Worm (Caenorhabditis elegans): ENCODE measurements around the gene bath-10.

Gene bath-10

DNA sequence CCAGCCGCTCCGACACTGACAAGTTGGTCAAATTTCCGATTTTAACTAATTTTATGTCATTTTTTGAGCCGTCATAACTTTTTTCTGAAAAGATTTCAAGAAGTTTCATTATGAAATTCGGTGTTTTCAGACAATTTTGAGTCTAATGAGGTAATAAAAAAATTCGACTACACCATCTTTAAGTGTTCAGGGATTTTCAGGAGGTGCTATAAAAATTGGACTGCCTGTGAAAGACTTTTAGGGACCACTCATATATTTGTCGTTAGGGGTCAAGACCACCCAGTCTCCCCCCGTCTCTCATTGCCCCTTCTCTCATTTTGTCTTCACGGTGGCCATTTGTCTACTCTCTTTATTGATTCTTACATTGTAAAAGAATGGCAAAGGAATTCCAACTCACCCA is at the start of gene bath-10:
TSS of gene bath-10 (plus strand) at position 301 of the 400 bp plus-strand sequence.
- TF ChIP-seq him-1 (tag; optimal IDR thresholded peaks at IDR 0.05) (no peak), dao-5 (tag; optimal IDR thresholded peaks at IDR 0.05) (no peak), W03F9.2 (tag; optimal IDR thresholded peaks at IDR 0.05) (no peak)

DNA sequence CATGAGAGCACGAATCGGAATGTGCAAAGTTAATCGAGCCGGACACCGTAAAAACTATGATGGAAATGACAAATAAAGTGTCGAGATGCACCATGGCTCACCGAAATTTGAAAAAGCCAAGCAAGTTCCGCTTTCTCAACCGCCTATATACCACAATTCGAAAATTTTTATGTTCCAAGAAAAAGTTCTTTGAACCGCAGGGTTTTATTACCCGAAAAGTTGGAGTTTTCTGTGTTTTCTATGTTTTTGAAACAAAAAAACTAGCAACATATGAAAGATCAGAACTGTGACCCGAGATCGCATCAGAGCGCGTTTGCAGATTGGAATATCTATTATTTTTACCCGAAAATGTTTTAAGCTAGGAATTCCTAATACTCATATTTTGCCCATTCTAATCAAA is 47.8 kb upstream of the bath-10 start, which contains the start of gene Y46D2A.3:
TSS of gene Y46D2A.3 (minus strand) at position 101 of the 400 bp plus-strand sequence.
- TF ChIP-seq W03F9.2 (tag; optimal IDR thresholded peaks at IDR 0.05) (no peak), him-1 (tag; optimal IDR thresholded peaks at IDR 0.05) (no peak), dao-5 (tag; optimal IDR thresholded peaks at IDR 0.05) (no peak)

DNA sequence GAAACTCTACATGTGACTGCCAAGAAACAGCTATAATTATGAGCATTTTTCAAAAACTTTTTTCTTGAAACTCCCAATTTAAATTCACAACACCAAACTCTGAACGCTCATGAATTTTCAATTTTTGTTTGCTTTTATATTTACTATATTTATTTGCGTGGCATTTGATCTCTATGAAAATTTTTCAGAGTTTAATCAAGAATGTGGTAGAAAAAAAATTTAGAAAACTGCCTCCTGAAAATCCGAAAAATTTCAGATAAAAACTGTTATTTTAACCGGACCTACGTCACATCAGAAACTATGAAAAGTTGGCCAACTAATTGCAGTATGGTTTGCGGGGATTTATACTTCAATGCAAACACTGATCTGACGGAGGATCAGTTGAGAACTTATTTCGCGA is 42.8 kb upstream of the bath-10 start, which contains the start of gene irld-27:
TSS of gene irld-27 (plus strand) at position 301 of the 400 bp plus-strand sequence.
- no peak for TF ChIP-seq dao-5 (tag; optimal IDR thresholded peaks at IDR 0.05)
- TF ChIP-seq W03F9.2 (tag; optimal IDR thresholded peaks at IDR 0.05) = no peak
- TF ChIP-seq him-1 (tag; optimal IDR thresholded peaks at IDR 0.05) = no peak

DNA sequence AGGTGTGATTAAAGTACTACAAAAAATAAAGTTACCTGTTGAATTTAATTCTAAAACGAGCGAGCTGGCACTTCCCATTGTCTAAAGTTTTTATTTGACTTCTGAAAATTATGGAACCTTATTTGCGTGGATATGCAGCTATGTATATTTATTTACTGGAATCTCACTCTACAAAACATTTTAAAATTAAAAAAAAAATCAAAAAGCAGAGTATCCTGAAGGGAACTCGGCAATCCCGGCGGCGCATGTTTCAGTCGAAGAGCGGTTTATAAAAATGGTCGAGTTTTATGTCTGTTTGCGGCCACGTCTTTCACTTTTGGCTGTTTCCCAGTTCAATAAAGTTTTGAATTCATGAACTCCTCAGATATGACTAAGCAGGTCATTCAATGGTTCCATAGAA is 37.8 kb upstream of the bath-10 start, which contains the start of gene F14D2.19:
TSS of gene F14D2.19 (minus strand) at position 101 of the 400 bp plus-strand sequence.
- no peak for TF ChIP-seq dao-5 (tag; optimal IDR thresholded peaks at IDR 0.05)
- no peak for TF ChIP-seq him-1 (tag; optimal IDR thresholded peaks at IDR 0.05)
- no peak for TF ChIP-seq W03F9.2 (tag; optimal IDR thresholded peaks at IDR 0.05)

DNA sequence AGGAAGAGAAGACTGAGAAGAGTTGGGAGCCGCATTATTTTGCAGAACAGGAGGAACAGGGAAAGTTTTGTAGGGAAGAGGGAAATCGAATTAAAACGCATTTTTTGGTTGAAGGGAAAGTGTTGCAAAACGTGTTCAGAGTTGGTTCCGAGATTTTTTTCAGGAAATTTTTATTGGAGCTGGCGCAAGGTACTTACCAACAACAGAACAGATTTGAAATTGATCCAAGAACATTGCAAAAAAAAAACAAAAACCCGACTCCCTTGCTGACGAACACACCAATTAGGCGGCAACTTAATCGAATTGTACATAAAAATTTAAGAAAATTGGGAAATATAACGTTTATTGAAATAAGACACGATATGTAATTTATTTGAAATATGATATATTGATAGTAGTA is 36.3 kb upstream of the bath-10 start, which contains the start of gene F14D2.7:
TSS of gene F14D2.7 (minus strand) at position 101 of the 400 bp plus-strand sequence.
- TF ChIP-seq dao-5 (tag; optimal IDR thresholded peaks at IDR 0.05) = no peak
- TF ChIP-seq W03F9.2 (tag; optimal IDR thresholded peaks at IDR 0.05) = no peak
- no peak for TF ChIP-seq him-1 (tag; optimal IDR thresholded peaks at IDR 0.05)

DNA sequence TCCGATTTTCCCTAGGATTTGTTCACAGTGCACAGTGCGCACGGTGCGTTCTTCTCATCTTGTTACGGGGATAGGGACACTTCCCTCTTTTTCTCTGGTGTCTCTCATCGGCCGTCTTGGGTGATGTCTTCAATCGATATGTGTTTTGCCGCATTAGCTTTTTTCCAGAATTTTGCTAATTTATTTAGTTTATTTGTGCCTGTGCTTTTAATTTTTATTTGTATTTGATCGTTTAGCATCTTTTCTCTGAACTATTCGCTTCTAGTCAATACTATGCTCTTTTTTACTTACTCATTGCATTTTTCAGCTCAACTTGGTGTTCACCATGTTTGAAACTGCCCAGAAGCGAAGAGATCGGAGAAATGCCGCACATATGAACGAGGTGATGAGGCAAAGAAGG is 34.6 kb upstream of the bath-10 start, which contains the start of gene F14D2.5:
TSS of gene F14D2.5 (plus strand) at position 301 of the 400 bp plus-strand sequence.
- TF ChIP-seq dao-5 (tag; optimal IDR thresholded peaks at IDR 0.05) (no peak), him-1 (tag; optimal IDR thresholded peaks at IDR 0.05) (no peak), W03F9.2 (tag; optimal IDR thresholded peaks at IDR 0.05) (no peak)

DNA sequence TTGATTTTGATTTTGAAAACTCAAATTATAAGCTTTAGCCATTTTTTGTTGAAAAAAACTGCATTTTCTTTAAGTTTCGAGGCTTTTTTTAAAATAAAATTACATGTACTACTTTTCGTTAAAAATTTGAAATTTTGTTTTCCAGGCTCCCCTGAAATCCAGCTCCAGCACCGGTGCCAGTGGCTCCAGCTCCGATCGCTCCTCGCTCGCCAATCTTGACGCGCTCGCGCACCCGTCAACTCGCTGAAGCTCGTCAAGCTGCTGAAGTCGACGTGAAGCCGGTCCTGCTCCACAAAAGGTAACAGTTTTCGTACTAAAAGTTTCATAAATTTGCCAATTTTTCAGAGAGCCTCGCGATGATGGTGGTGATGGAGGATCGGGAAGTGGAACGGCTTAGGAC is 34.1 kb upstream of the bath-10 start:
- TF ChIP-seq dao-5 (tag; optimal IDR thresholded peaks at IDR 0.05) (no peak), him-1 (tag; optimal IDR thresholded peaks at IDR 0.05) (no peak), W03F9.2 (tag; optimal IDR thresholded peaks at IDR 0.05) (no peak)

DNA sequence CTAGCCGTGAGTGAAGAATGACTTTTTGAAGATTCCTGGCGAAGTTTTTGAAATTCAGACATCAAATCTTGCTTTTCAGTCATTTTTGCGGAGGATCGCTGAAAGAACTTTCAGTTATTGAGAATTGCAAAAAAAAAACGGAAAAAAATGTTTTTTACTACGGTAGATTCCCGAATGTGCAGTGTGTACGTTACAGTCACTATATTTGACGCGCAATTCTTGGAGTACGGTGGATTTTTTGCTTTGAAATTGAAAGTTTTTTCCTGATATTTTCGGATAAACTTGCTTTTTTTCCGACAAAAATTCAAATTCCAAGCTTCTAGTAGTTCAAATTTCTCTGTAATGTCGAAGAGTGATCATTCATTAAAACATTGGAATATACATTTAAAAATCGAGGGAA is 32.9 kb upstream of the bath-10 start, which contains the start of gene F14D2.11:
TSS of gene F14D2.11 (minus strand) at position 101 of the 400 bp plus-strand sequence.
- TF ChIP-seq W03F9.2 (tag; optimal IDR thresholded peaks at IDR 0.05) (no peak), him-1 (tag; optimal IDR thresholded peaks at IDR 0.05) (no peak)

DNA sequence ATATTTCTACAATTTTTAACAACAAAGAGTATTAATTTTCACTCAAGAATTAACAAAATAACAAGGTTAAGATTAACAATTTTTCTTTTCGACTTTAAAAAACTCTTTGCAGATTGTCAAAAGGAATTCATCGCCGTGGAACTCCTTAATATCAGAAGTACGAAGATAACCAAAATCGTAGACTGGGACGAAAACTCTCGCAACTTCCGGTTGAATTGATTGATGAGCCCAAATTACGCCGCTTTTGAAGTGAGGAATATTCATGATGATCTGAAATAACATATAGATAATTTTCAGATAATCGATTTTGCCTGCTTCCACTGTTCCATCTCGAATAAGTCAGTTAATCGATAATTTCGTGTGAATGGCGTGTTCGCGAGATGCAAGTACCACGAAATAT is 31.2 kb upstream of the bath-10 start, which contains the start of gene F14D2.15:
TSS of gene F14D2.15 (minus strand) at position 101 of the 400 bp plus-strand sequence.
- no peak for TF ChIP-seq dao-5 (tag; optimal IDR thresholded peaks at IDR 0.05)

DNA sequence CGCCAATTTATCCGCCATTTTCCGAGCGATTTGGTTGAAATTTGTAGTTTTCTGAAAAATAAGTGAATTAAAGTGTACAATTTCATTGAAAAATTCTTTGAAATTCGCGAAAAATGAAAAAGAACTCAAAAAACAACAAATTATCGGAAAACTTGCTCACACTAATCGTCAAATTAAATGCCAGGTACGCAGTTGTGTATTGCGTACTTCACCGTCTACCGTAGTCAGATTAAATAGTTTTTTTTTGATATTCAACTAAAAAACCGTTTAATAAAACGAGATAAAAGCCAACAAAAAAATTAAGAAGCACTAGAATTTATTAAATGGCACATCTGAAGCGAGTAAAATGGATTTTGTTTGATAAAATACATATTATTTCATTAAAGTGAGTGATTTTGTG is 30.0 kb upstream of the bath-10 start, which contains the start of gene bath-28:
TSS of gene bath-28 (minus strand) at position 51 of the 400 bp plus-strand sequence.
- no peak for TF ChIP-seq W03F9.2 (tag; optimal IDR thresholded peaks at IDR 0.05)
- no peak for TF ChIP-seq him-1 (tag; optimal IDR thresholded peaks at IDR 0.05)
- no peak for TF ChIP-seq dao-5 (tag; optimal IDR thresholded peaks at IDR 0.05)

DNA sequence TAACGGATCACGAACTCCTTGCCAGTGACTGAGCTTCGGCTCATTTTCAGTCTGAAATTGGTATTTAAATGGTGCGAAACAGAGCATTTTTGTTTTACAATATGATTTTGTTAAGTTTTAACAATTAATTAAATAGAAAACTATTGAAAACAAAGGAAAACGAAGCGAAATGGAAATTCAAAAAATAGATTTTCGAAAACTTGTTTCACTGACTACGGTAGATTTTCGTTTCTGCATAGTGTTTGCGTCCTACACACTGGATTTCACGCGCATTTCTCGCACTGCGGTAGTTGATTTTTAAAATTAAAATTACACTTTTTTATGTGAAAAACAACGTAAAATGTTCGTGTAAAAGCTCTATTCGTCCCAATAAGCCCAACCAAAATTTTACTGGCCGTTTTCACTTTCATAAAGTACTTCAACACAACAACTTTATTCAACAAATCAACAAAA is 28.5 kb upstream of the bath-10 start, which contains the start of gene bath-30:
TSS of gene bath-30 (minus strand) at position 51 of the 453 bp plus-strand sequence.
- TF ChIP-seq W03F9.2 (tag; optimal IDR thresholded peaks at IDR 0.05) (no peak), him-1 (tag; optimal IDR thresholded peaks at IDR 0.05) (no peak), dao-5 (tag; optimal IDR thresholded peaks at IDR 0.05) (no peak)

DNA sequence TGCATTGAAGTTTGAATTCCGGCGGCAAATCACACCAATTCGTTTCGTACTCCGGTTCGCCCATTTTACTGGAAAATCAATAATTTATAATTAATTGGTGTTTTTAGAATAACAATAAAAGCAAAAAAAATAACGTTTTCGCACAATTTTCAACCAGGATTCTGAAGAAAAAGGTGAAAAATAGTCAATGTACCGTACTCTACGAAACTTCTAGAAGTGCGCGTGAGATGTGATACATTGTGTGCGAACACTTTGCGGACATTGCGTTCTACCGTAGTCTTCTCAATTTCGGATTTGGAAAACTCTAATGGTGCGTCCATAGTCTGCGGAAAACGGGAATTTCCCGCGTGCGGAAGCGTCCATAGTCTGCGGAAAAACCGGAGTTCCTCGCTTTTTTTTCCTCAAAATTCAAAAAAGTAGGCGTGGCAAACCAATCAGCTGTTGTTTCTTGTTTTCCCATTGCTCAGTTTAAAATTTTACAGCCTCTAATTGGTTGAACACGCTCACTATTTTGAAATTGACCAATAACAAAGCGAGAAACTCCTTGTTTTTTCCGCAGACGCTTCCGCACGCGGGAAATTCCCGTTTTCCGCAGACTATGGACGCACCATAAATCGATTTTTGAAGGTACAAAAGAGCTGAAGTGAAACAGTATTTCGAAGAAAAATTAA is 26.8 kb upstream of the bath-10 start, which contains the start of the genes F14D2.14 and bath-29:
TSS of gene F14D2.14 (minus strand) at position 51 of the 671 bp plus-strand sequence.
TSS of gene bath-29 (plus strand) at position 621 of the 671 bp plus-strand sequence.
- TF ChIP-seq dao-5 (tag; optimal IDR thresholded peaks at IDR 0.05) = no peak
- TF ChIP-seq W03F9.2 (tag; optimal IDR thresholded peaks at IDR 0.05) = no peak
- no peak for TF ChIP-seq him-1 (tag; optimal IDR thresholded peaks at IDR 0.05)

DNA sequence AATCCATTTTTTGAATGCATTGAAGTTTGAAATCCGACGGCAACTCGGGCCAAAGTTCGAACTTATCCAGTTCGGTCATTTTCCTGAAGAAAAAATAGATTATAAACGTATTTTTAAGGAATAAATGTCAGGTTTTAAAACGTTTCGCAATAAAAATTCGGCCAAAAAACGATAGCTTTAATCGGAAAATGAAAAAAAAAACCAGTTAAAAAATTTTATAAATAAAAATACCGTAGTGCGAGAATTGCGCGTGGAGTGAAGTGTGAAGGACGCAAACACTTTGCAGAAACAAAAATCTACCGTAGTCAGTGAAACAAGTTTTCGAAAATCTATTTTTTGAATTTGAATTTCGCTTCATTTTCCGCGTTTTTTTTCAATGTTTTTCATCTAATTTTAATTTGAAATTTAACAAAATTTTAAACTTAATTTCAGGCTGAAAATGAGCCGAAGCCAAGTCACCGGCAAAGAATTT is 25.0 kb upstream of the bath-10 start, which contains the start of gene F14D2.8:
TSS of gene F14D2.8 (minus strand) at position 51 of the 472 bp plus-strand sequence.
- TF ChIP-seq him-1 (tag; optimal IDR thresholded peaks at IDR 0.05) (no peak), dao-5 (tag; optimal IDR thresholded peaks at IDR 0.05) (no peak), W03F9.2 (tag; optimal IDR thresholded peaks at IDR 0.05) (no peak)

DNA sequence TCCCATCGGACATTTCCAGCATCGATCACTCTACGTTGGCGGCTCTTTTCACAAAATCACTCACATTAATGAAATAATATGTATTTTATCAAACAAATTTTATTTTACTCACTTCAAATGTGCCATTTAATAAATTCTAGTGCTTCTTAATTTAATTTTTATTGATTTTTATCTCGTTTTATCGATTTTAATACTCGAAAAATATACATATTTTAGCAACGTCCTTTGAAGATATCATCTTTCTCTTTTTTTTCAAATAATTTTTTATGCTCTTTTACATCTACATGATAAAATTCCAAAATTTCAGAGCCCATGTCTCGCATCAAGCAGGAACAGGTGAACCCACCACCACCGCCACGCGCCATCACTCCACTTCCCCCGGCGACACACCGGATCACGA is 16.0 kb upstream of the bath-10 start, which contains the start of the genes lido-14 and bath-27:
TSS of gene lido-14 (plus strand) at position 301 of the 400 bp plus-strand sequence.
TSS of gene bath-27 (plus strand) at position 306 of the 400 bp plus-strand sequence.
- TF ChIP-seq W03F9.2 (tag; optimal IDR thresholded peaks at IDR 0.05) = no peak
- no peak for TF ChIP-seq him-1 (tag; optimal IDR thresholded peaks at IDR 0.05)
- no peak for TF ChIP-seq dao-5 (tag; optimal IDR thresholded peaks at IDR 0.05)

Measured in whole organism, L4/young adult.